Worm (Caenorhabditis elegans) whole organism, L1 larva: Measurements from ENCODE around the gene srx-67.

ENCODE experiments used
- C04F5.9 ChIP-seq: sonication (generic microtip); optimal IDR thresholded peaks from 2 replicates; lab custom pipeline; 2016; ENCODE audit warnings: missing genetic modification characterization, missing compliant biosample characterization
- Y116A8C.19 ChIP-seq: sonication (generic microtip); optimal IDR thresholded peaks from 2 replicates; lab custom pipeline; 2016; ENCODE audit warnings: missing compliant biosample characterization, missing genetic modification characterization, borderline replicate concordance
- alr-1 ChIP-seq: fragments of 200-800 bp; sonication (Bioruptor generic); optimal IDR thresholded peaks from 2 replicates; lab custom pipeline; 2018; ENCODE audit warnings: borderline replicate concordance, mild to moderate bottlenecking, missing genetic modification characterization, missing compliant biosample characterization
- blmp-1 ChIP-seq: fragments of 150-350 bp; optimal IDR thresholded peaks from 2 replicates; lab custom pipeline; 2014; ENCODE audit warnings: missing biosample characterization, missing genetic modification characterization
- ceh-8 ChIP-seq: fragments of 200-800 bp; sonication (Bioruptor generic); optimal IDR thresholded peaks from 2 replicates; lab custom pipeline; 2018; ENCODE audit warnings: mild to moderate bottlenecking, missing genetic modification characterization, moderate library complexity, missing compliant biosample characterization
- ceh-88 ChIP-seq: fragments of 200-800 bp; sonication (Bioruptor generic); IDR thresholded peaks from 2 replicates; pipeline ENCODE4 v1.3.6; 2022; ENCODE audit warnings: missing genetic modification characterization, missing compliant biosample characterization
- ceh-90 ChIP-seq: sonication (generic microtip); optimal IDR thresholded peaks from 2 replicates; lab custom pipeline; 2016; ENCODE audit warnings: missing genetic modification characterization, missing compliant biosample characterization
- dpl-1 ChIP-seq, 3 experiments: fragments of 150-350 bp in 2 of 3; sonication (generic microtip) in 1 of 3; optimal IDR thresholded peaks; 2 replicates each; lab custom pipeline; 2014 to 2017; ENCODE audit warnings: missing biosample characterization in 3 of 3, missing genetic modification characterization in 3 of 3, missing genetic modification reagents in 3 of 3
- dsc-1 ChIP-seq: sonication (generic microtip); optimal IDR thresholded peaks from 2 replicates; lab custom pipeline; 2016; ENCODE audit warnings: mild to moderate bottlenecking, missing genetic modification characterization, missing compliant biosample characterization
- efl-1 ChIP-seq, 4 experiments: fragments of 150-350 bp; optimal IDR thresholded peaks in 3 of 4; peaks in 1 of 4; 1 replicate in 1 of 4; 2 replicates in 3 of 4; lab custom pipeline; 2014; ENCODE audit warnings: missing biosample characterization in 2 of 4, missing genetic modification characterization in 2 of 4, missing genetic modification reagents in 2 of 4
- elt-2 ChIP-seq: sonication (generic microtip); optimal IDR thresholded peaks from 2 replicates; lab custom pipeline; 2016; ENCODE audit warnings: missing genetic modification characterization, mild to moderate bottlenecking, inconsistent platforms, missing compliant biosample characterization, missing genetic modification reagents
- ets-5 ChIP-seq: fragments of 200-800 bp; sonication (Bioruptor generic); IDR thresholded peaks from 2 replicates; pipeline ENCODE4 v1.3.6; 2022; ENCODE audit warnings: missing genetic modification characterization, missing compliant biosample characterization
- fkh-10 ChIP-seq: sonication (generic microtip); optimal IDR thresholded peaks from 2 replicates; lab custom pipeline; 2017; ENCODE audit warnings: missing biosample characterization, missing genetic modification reagents, missing genetic modification characterization
- grh-1 ChIP-seq: fragments of 200-800 bp; sonication (Bioruptor generic); IDR thresholded peaks from 2 replicates; pipeline ENCODE4 v1.3.6; 2022; ENCODE audit warnings: missing genetic modification reagents, missing genetic modification characterization, missing compliant biosample characterization
- irx-1 ChIP-seq: sonication (generic microtip); optimal IDR thresholded peaks from 2 replicates; lab custom pipeline; 2016; ENCODE audit warnings: missing genetic modification characterization, missing compliant biosample characterization
- lin-13 ChIP-seq: fragments of 150-350 bp; optimal IDR thresholded peaks from 2 replicates; lab custom pipeline; 2014; ENCODE audit warnings: missing biosample characterization, missing genetic modification reagents, missing genetic modification characterization
- lin-35 ChIP-seq, 2 experiments: fragments of 150-350 bp; optimal IDR thresholded peaks; 2 replicates each; lab custom pipeline; 2014; ENCODE audit warnings: missing biosample characterization in 2 of 2, missing genetic modification characterization in 2 of 2, missing genetic modification reagents in 2 of 2
- mdl-1 ChIP-seq, 2 experiments: fragments of 150-350 bp; optimal IDR thresholded peaks; 2 replicates each; lab custom pipeline; 2014 to 2017; ENCODE audit warnings: missing biosample characterization in 2 of 2, missing genetic modification characterization in 2 of 2, inconsistent platforms in 1 of 2
- nhr-237 ChIP-seq: fragments of 150-350 bp; optimal IDR thresholded peaks from 2 replicates; lab custom pipeline; 2014; ENCODE audit warnings: missing biosample characterization, missing genetic modification characterization
- nhr-77 ChIP-seq: fragments of 150-350 bp; optimal IDR thresholded peaks from 2 replicates; lab custom pipeline; 2014; ENCODE audit warnings: missing biosample characterization, missing genetic modification characterization
- nhr-84 ChIP-seq: sonication (generic microtip); optimal IDR thresholded peaks from 2 replicates; lab custom pipeline; 2017; ENCODE audit warnings: missing biosample characterization, missing genetic modification characterization
- nhr-85 ChIP-seq: sonication (generic microtip); peaks from one replicate; lab custom pipeline; 2016; ENCODE audit warnings: missing genetic modification characterization, inconsistent platforms, missing compliant biosample characterization
- pag-3 ChIP-seq: sonication (generic microtip); optimal IDR thresholded peaks from 2 replicates; lab custom pipeline; 2017; ENCODE audit warnings: missing genetic modification characterization, mild to moderate bottlenecking, missing compliant biosample characterization, antibody characterized with exemption, borderline replicate concordance; ENCODE audit not compliant: insufficient read depth
- pqm-1 ChIP-seq: sonication (generic microtip); optimal IDR thresholded peaks from 3 replicates; lab custom pipeline; 2017; ENCODE audit warnings: missing biosample characterization, missing genetic modification characterization
- rnt-1 ChIP-seq: sonication (generic microtip); optimal IDR thresholded peaks from 2 replicates; lab custom pipeline; 2016; ENCODE audit warnings: mild to moderate bottlenecking, missing genetic modification characterization, moderate library complexity, missing compliant biosample characterization
- sox-4 ChIP-seq: sonication (generic microtip); optimal IDR thresholded peaks from 2 replicates; lab custom pipeline; 2016; ENCODE audit warnings: missing genetic modification characterization, missing compliant biosample characterization
- sptf-1 ChIP-seq: fragments of 150-350 bp; optimal IDR thresholded peaks from 2 replicates; lab custom pipeline; 2014; ENCODE audit warnings: missing biosample characterization, missing genetic modification characterization
- swsn-7 ChIP-seq: sonication (generic microtip); optimal IDR thresholded peaks from 2 replicates; lab custom pipeline; 2016; ENCODE audit warnings: missing genetic modification characterization, missing compliant biosample characterization
- tlp-1 ChIP-seq: fragments of 150-350 bp; optimal IDR thresholded peaks from 2 replicates; lab custom pipeline; 2014; ENCODE audit warnings: missing biosample characterization, missing genetic modification characterization
- unc-30 ChIP-seq: sonication (generic microtip); optimal IDR thresholded peaks from 2 replicates; lab custom pipeline; 2017; ENCODE audit warnings: missing biosample characterization, missing genetic modification characterization
- unc-62 ChIP-seq: fragments of 150-350 bp; optimal IDR thresholded peaks from 2 replicates; lab custom pipeline; 2014; ENCODE audit warnings: missing biosample characterization, missing genetic modification reagents, missing genetic modification characterization
- unc-98 ChIP-seq: fragments of 200-800 bp; sonication (Bioruptor generic); IDR thresholded peaks from 2 replicates; pipeline ENCODE4 v1.3.6; 2022; ENCODE audit warnings: missing genetic modification characterization, missing compliant biosample characterization
- zag-1 ChIP-seq: fragments of 150-350 bp; optimal IDR thresholded peaks from 2 replicates; lab custom pipeline; 2014; ENCODE audit warnings: missing biosample characterization, missing genetic modification characterization

Gene srx-67

DNA sequence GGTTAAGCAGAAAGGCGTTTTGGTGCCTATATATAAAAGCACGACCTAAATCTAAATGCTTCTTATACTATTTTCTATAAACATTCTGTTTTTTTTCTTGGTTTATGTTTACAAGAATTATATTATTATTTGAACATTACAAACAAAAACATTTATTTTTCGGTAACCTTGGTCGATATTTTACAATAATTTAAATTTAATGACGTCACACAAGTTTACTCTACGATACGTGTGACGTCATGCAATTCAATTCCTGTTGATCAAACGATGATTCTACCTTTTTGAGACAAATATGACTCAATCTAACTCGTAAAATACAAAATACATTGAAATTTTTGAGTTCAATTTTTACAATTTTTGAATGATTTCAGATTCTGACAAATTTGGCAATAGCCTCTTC is 20.6 kb upstream of the srx-67 start:
- TF ChIP-seq unc-98 (GFP tag; lab: Robert Waterston, UW), result no peak
- TF ChIP-seq pag-3 (tag; lab: Kevin White, UChicago), result no peak
- TF ChIP-seq nhr-84 (tag; lab: Kevin White, UChicago), result no peak
- TF ChIP-seq elt-2, result no peak
- no peak for TF ChIP-seq alr-1 (tag; lab: Kevin White, UChicago)
- no peak for TF ChIP-seq ceh-90
- TF ChIP-seq irx-1 (tag; lab: Kevin White, UChicago), result no peak
- no peak for TF ChIP-seq rnt-1 (tag; lab: Kevin White, UChicago)
- TF ChIP-seq ceh-88 (GFP tag; lab: Robert Waterston, UW), result no peak
- no peak for TF ChIP-seq nhr-237 (tag; lab: Kevin White, UChicago)
- no peak for TF ChIP-seq dsc-1 (tag; lab: Kevin White, UChicago)
- TF ChIP-seq ets-5 (GFP tag; lab: Robert Waterston, UW), result no peak

DNA sequence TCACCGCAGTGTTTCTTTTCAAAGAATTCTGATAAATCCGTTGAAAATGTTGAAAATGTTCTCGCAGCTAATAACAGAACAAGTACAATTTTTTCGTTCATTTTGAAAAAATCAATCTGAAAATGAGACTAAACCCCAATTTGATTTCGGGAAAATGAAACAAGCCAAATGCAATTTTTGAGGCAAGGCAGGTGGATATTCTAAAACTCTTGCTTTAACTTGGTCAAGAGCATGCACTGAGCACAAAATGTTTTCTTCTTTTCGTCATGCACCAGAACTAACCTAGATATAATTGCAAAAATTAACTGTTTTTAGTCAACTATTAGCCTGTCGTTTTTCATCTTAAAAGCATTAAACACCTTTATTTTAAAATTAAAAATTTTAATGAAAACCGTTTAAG is 16.5 kb upstream of the srx-67 start, which contains the start of gene irld-22:
Gene irld-22, minus strand, starts transcription at position 101 of the 400 bp plus-strand sequence.
- TF ChIP-seq pqm-1 (tag; lab: Kevin White, UChicago) (no peak), swsn-7 (no peak), sox-4 (tag; lab: Kevin White, UChicago) (no peak), sptf-1 (no peak), ceh-8 (no peak), nhr-77 (tag; lab: Kevin White, UChicago) (no peak), fkh-10 (GFP tag; lab: Kevin White, UChicago) (no peak)
- TF ChIP-seq, all 84 proteins: peak for 0

DNA sequence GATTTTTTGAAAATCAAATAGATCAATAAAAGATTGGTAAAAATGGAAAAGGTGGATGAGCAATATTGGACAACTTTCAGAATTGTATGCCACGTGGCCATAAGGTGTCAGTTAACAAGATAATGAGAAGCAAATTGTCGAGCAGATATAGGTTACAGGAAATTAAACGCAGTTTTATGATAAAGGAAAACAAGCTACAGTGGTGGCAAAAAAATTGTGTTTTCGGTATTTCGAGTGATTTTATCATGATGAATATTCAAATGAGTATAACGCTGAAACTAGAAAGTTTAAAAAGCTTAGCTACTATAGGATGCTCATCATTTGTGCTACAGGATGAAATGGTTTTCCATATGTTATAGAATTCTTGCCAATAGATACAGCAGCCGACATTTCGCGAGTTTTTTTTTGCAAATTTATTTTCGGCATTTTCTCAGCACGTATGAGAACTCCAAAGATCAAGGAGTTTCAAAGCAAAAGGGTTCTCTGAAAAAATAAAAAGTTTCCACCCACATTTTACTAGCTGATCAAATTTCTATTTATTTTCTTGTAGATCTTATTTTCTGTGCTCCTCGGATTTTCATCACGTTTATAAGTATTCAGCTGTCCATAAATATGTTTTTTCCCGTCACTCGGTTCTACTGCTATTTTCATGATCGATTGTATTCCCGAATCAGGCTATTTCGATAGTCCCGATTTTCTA is 14.0 kb upstream of the srx-67 start, which contains the start of the genes str-229 and srh-190:
Gene str-229, minus strand, starts transcription at position 101 of the 700 bp plus-strand sequence.
Gene srh-190, plus strand, starts transcription at position 650 of the 700 bp plus-strand sequence.
- TF ChIP-seq ets-5 (GFP tag; lab: Robert Waterston, UW) (no peak), unc-30 (tag; lab: Kevin White, UChicago) (no peak), Y116A8C.19 (no peak), mdl-1 (tag; optimal IDR thresholded peaks at IDR 0.05; lab: Kevin White, UChicago) (no peak), pqm-1 (tag; lab: Kevin White, UChicago) (no peak), zag-1 (tag; lab: Kevin White, UChicago) (no peak), blmp-1 (no peak), grh-1 (no peak)
- TF ChIP-seq, all 84 proteins: peak for 0

DNA sequence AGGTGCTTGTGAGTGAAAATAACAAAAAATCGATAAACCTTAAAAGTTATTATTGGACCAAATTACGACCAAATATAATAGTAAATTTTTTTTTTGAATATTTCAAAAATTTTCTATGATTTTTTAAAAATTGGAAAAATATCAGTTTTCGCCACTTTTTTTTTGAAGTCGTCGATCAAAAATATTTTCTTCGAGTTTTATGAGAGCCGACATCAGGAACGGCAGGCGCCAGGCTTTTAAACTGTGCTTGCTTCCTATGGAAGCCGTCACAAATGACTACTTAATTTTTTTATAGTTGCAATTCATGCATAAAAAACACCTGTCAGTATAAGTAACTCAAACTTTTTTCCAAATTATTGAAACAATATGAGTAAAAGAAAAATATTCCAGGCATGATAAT is 13.2 kb upstream of the srx-67 start:
- TF ChIP-seq efl-1 (optimal IDR thresholded peaks at IDR 0.05; lab: Kevin White, UChicago) (no peak), efl-1 (GFP tag; optimal IDR thresholded peaks at IDR 0.05 in 1 of 2; lab: Kevin White, UChicago) (peak in 1 of 2 experiments; percentile 33), unc-62 (no peak)

DNA sequence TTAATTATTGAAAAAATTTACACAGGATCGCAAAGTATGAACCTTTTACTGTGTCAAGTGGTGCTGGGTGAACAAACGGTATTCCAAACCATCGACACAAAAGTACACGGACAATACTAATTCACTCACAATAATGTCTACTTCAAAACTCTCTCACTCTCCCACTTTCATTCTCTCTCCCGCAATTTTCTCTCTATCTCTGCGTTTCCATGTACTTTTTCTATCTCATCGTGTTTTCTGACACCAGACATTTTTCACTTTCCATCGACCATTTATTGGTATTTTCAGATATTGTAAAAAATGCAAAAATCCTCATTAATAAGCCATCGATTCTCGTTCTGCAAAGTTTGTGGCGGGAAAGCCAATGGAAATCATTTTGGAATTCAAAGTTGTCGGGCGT is 10.7 kb upstream of the srx-67 start, which contains the start of gene nhr-156:
Gene nhr-156, plus strand, starts transcription at position 266 of the 400 bp plus-strand sequence.
- TF ChIP-seq rnt-1 (tag; lab: Kevin White, UChicago), result peak; percentile 11
- TF ChIP-seq dpl-1 (GFP tag; optimal IDR thresholded peaks at IDR 0.05; lab: Kevin White, UChicago), result peak in 1 of 3 experiments; percentile 9
- TF ChIP-seq tlp-1 (tag; lab: Kevin White, UChicago), result no peak
- TF ChIP-seq ets-5 (GFP tag; lab: Robert Waterston, UW), result no peak
- TF ChIP-seq C04F5.9, result no peak
- TF ChIP-seq lin-13, result no peak
- peak; percentile 64 for TF ChIP-seq nhr-85
- TF ChIP-seq blmp-1, result peak; percentile 78
- TF ChIP-seq lin-35 (GFP tag; optimal IDR thresholded peaks at IDR 0.05; lab: Kevin White, UChicago), result peak in 1 of 2 experiments; percentile 13
- TF ChIP-seq efl-1 (optimal IDR thresholded peaks at IDR 0.05; lab: Kevin White, UChicago), result peak in 1 of 2 experiments; percentile 22
- TF ChIP-seq efl-1 (GFP tag; optimal IDR thresholded peaks at IDR 0.05 in 1 of 2; lab: Kevin White, UChicago), result peak in 1 of 2 experiments; percentile 8
